Worm (Caenorhabditis elegans) whole organism, L1 larva: ENCODE data around the gene ZK970.8.

Experiments used
- efl-1 ChIP-seq, 4 experiments: fragments of 150-350 bp; optimal IDR thresholded peaks in 3 of 4; peaks in 1 of 4; 1 replicate in 1 of 4; 2 replicates in 3 of 4; lab custom pipeline; 2014; ENCODE audit warnings: missing biosample characterization in 2 of 4, missing genetic modification characterization in 2 of 4, missing genetic modification reagents in 2 of 4
- unc-98 ChIP-seq: fragments of 200-800 bp; sonication (Bioruptor generic); IDR thresholded peaks from 2 replicates; pipeline ENCODE4 v1.3.6; 2022; ENCODE audit warnings: missing genetic modification characterization, missing compliant biosample characterization

Gene ZK970.8

ce11 chrII:10357468-10358007, 48.1 kb downstream of the ZK970.8 start, which contains the start of gene C07E3.3:
TSS of gene C07E3.3 (minus strand) at chrII:10357518.
- TF ChIP-seq unc-98 (GFP tag; lab: Robert Waterston, UW) (no peak), efl-1 (optimal IDR thresholded peaks at IDR 0.05; lab: Kevin White, UChicago) (no peak), efl-1 (GFP tag; optimal IDR thresholded peaks at IDR 0.05 in 1 of 2; lab: Kevin White, UChicago) (peak in 1 of 2 experiments; percentile 92)
- TF ChIP-seq, all 84 proteins: peak for 1
